Fruit fly (Drosophila melanogaster): ENCODE results near the gene CG14715.

CG14715 gene

dm6 chr3R:11711376-11711775, 37.4 kb downstream of the CG14715 start, which contains the start of gene CG14720:
Gene CG14720 (plus strand): TSS chr3R:11711676.
- no peak for TF ChIP-seq rn (GFP tag; IDR thresholded peaks at IDR 0.05)
- TF ChIP-seq gl (tag; optimal IDR thresholded peaks at IDR 0.05), result no peak
- no peak for TF ChIP-seq Snoo (tag; optimal IDR thresholded peaks at IDR 0.05)
- TF ChIP-seq fd96Ca (GFP tag; IDR thresholded peaks at IDR 0.05), result no peak
- no peak for TF ChIP-seq Ets98B (GFP tag; IDR thresholded peaks at IDR 0.05)
- no peak for TF ChIP-seq Pif1B (GFP tag; optimal IDR thresholded peaks at IDR 0.05)
- TF ChIP-seq CG14655 (GFP tag; optimal IDR thresholded peaks at IDR 0.05), result no peak
- TF ChIP-seq CG8159 (tag; optimal IDR thresholded peaks at IDR 0.05), result no peak
- no peak for TF ChIP-seq CG15710 (tag; optimal IDR thresholded peaks at IDR 0.05)
- no peak for TF ChIP-seq EcR (GFP tag; optimal IDR thresholded peaks at IDR 0.05)
- no peak for TF ChIP-seq CG9948 (tag; optimal IDR thresholded peaks at IDR 0.05)
- no peak for TF ChIP-seq CG13204 (GFP tag; optimal IDR thresholded peaks at IDR 0.05)

- TF ChIP-seq Ets98B (GFP tag; IDR thresholded peaks at IDR 0.05) (no peak), CG34367 (tag; optimal IDR thresholded peaks at IDR 0.05) (no peak), Pif1A (GFP tag; optimal IDR thresholded peaks at IDR 0.05) (no peak), CG13204 (GFP tag; optimal IDR thresholded peaks at IDR 0.05) (no peak), CG8301 (tag; optimal IDR thresholded peaks at IDR 0.05) (no peak), D1 (tag; optimal IDR thresholded peaks at IDR 0.05) (no peak), CG4496 (GFP tag; IDR thresholded peaks at IDR 0.05) (no peak), EcR (GFP tag; optimal IDR thresholded peaks at IDR 0.05) (no peak), CG10348 (GFP tag; IDR thresholded peaks at IDR 0.05) (no peak), CG12605 (GFP tag; IDR thresholded peaks at IDR 0.05) (no peak)
Observed at dm6 chr3R:11721593-11721992, 47.6 kb downstream of the CG14715 start, which contains the start of gene CG12594. Gene CG12594 (plus strand): TSS chr3R:11721734.

All from whole organism, pupa.